Worm (Caenorhabditis elegans) whole organism, midembryonic: ENCODE measurements around the gene ced-6.

Experiments used
- T22C8.4 ChIP-seq: fragments of 200-800 bp; sonication (Bioruptor generic); IDR thresholded peaks from 2 replicates; pipeline ENCODE4 v1.3.6; 2022; ENCODE audit warnings: missing genetic modification characterization, missing compliant biosample characterization
- cog-1 ChIP-seq: sonication (generic microtip); optimal IDR thresholded peaks from 2 replicates; lab custom pipeline; 2016; ENCODE audit warnings: missing genetic modification characterization, missing compliant biosample characterization
- flt-1 ChIP-seq: fragments of 200-800 bp; sonication (Bioruptor generic); IDR thresholded peaks from 2 replicates; pipeline ENCODE4 v1.3.6; 2022; ENCODE audit warnings: missing genetic modification characterization, missing compliant biosample characterization
- klf-2 ChIP-seq: fragments of 200-800 bp; sonication (Bioruptor generic); conservative IDR thresholded peaks from 2 replicates; pipeline ENCODE4 v1.3.6; 2022; ENCODE audit warnings: missing genetic modification reagents, missing genetic modification characterization, missing compliant biosample characterization
- med-1 ChIP-seq: sonication (generic microtip); optimal IDR thresholded peaks from 2 replicates; lab custom pipeline; 2017; ENCODE audit warnings: missing genetic modification characterization, mild to moderate bottlenecking, missing compliant biosample characterization, antibody characterized with exemption, missing genetic modification reagents; ENCODE audit not compliant: insufficient read depth
- ref-1 ChIP-seq: fragments of 200-800 bp; sonication (Bioruptor generic); conservative IDR thresholded peaks from 2 replicates; pipeline ENCODE4 v1.3.6; 2022; ENCODE audit warnings: missing genetic modification reagents, missing genetic modification characterization, missing compliant biosample characterization
- tab-1 ChIP-seq: fragments of 200-800 bp; sonication (Bioruptor generic); IDR thresholded peaks from 2 replicates; pipeline ENCODE4 v1.3.6; 2022; ENCODE audit warnings: missing genetic modification characterization, missing compliant biosample characterization
- ztf-23 ChIP-seq: fragments of 200-800 bp; sonication (Bioruptor generic); IDR thresholded peaks from 2 replicates; pipeline ENCODE4 v1.3.6; 2022; ENCODE audit warnings: missing genetic modification reagents, missing genetic modification characterization, missing compliant biosample characterization
- ztf-29 ChIP-seq: fragments of 200-800 bp; sonication (Bioruptor generic); IDR thresholded peaks from 2 replicates; pipeline ENCODE4 v1.3.6; 2022; ENCODE audit warnings: missing genetic modification reagents, missing genetic modification characterization, missing compliant biosample characterization

Gene ced-6

DNA sequence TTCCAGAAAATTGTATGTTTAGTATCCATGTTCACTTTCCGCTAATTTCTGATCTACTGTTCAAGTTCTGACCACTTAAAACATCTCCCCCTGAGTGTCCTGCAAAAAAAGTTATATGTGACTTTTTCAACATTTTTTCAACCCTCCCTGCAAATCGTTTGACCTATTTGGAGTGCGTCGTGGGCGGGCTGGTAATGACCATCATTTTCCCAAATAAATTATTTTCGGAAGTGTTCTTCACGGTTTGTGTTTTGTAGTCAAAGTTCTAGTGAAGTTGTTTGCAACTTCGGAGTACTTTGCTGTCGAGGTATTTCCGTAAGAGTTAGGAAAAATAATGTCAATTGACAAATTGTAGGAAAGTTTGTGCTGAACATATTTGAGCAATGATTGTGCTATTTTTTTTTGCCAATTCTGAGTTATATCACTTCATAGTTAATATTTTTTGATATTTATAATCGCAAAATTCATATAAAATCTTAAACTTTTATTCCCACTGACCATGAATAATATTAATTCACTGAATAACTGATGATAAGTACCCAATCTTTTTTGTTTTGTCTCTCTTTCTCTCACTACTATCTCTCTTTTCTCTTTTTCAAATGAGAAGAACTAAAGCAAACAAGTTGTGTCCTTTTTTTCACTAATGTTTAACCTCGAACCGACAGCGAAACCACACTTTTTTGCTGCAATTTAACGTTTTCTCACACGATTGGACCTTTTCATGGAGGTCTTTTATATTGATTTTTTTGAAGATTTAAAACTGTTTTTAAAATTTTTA is 26.9 kb downstream of the ced-6 start:
- TF ChIP-seq med-1 (GFP tag; lab: Kevin White, UChicago) = no peak
- TF ChIP-seq T22C8.4 = no peak
- no peak for TF ChIP-seq ztf-29
- TF ChIP-seq tab-1 (GFP tag; lab: Robert Waterston, UW) = no peak

ce11 chrIII:5623418-5623817 is 27.8 kb downstream of the ced-6 start:
- no peak for TF ChIP-seq ref-1 (GFP tag; lab: Robert Waterston, UW)
- TF ChIP-seq med-1 (GFP tag; lab: Kevin White, UChicago) = no peak
- no peak for TF ChIP-seq T22C8.4
- no peak for TF ChIP-seq cog-1 (tag; lab: Kevin White, UChicago)
- TF ChIP-seq ztf-23 (GFP tag; lab: Robert Waterston, UW) = no peak
- no peak for TF ChIP-seq tab-1 (GFP tag; lab: Robert Waterston, UW)
- TF ChIP-seq flt-1 (GFP tag; lab: Robert Waterston, UW) = no peak
- TF ChIP-seq klf-2 (GFP tag; lab: Robert Waterston, UW) = no peak
- TF ChIP-seq ztf-29 = no peak

DNA sequence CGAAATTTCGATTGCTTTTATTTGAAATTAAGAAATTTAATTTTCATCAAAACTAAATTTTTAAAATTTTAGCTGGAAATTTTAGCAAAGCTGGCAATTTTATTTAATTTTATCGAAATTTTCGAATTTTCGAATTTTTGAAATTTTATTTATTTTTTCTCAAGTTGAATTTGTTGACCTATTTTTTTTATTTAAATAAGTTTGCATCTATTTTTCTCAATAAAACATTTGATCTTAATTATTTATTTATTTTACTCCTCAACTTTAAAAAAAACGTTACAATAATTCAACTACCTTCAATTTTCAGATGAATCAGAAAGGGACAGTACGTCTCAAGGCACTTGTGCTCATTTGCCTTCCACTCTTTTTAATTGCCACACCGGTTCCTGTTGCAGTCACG is 29.3 kb downstream of the ced-6 start, which contains the start of gene daf-4:
TSS of gene daf-4 (plus strand) at position 301 of the 400 bp plus-strand sequence.
- TF ChIP-seq T22C8.4 = no peak
- TF ChIP-seq flt-1 (GFP tag; lab: Robert Waterston, UW) = no peak
- no peak for TF ChIP-seq med-1 (GFP tag; lab: Kevin White, UChicago)
- TF ChIP-seq ztf-23 (GFP tag; lab: Robert Waterston, UW) = no peak
- TF ChIP-seq ref-1 (GFP tag; lab: Robert Waterston, UW) = no peak
- TF ChIP-seq ztf-29 = no peak

ce11 chrIII:5629225-5629624 is 33.7 kb downstream of the ced-6 start:
- TF ChIP-seq cog-1 (tag; lab: Kevin White, UChicago) = no peak
- TF ChIP-seq ref-1 (GFP tag; lab: Robert Waterston, UW) = no peak
- TF ChIP-seq klf-2 (GFP tag; lab: Robert Waterston, UW) = no peak
- TF ChIP-seq med-1 (GFP tag; lab: Kevin White, UChicago) = no peak
- no peak for TF ChIP-seq ztf-29
- TF ChIP-seq ztf-23 (GFP tag; lab: Robert Waterston, UW) = no peak
- no peak for TF ChIP-seq tab-1 (GFP tag; lab: Robert Waterston, UW)
- TF ChIP-seq T22C8.4 = no peak
- no peak for TF ChIP-seq flt-1 (GFP tag; lab: Robert Waterston, UW)

- TF ChIP-seq med-1 (GFP tag; lab: Kevin White, UChicago) (no peak), cog-1 (tag; lab: Kevin White, UChicago) (no peak), T22C8.4 (no peak), ztf-29 (no peak), ref-1 (GFP tag; lab: Robert Waterston, UW) (no peak), tab-1 (GFP tag; lab: Robert Waterston, UW) (no peak), klf-2 (GFP tag; lab: Robert Waterston, UW) (no peak), ztf-23 (GFP tag; lab: Robert Waterston, UW) (no peak), flt-1 (GFP tag; lab: Robert Waterston, UW) (no peak)
Measured at ce11 chrIII:5630350-5630749, 34.8 kb downstream of the ced-6 start.

DNA sequence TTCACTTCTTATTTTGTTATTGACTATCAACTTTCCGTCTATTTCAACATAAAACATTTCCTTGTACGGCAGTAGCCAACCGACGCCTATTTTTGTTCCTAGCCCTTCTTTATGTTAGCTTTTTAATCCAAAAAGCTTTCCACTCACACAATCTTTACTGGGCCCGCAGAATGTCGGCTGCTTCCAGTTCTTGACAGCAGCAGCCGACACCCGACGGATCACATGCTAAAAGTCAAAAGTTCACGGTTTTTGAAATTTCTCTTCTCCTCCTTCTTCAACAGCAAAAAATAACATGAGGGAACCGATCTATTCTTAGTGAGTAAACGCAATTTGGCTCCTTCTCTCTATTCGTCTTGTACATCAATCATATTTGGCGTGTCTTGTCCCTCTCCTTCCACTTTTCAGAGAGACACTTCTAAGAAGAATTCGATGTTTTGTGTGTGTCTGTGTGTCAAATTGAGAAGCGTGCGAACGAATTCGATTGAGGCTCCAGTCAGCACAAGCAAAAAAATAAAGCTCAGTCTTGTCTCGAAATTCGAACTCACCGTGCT is 36.9 kb downstream of the ced-6 start:
- TF ChIP-seq tab-1 (GFP tag; lab: Robert Waterston, UW) (no peak), T22C8.4 (no peak), klf-2 (GFP tag; lab: Robert Waterston, UW) (no peak), ref-1 (GFP tag; lab: Robert Waterston, UW) (no peak), flt-1 (GFP tag; lab: Robert Waterston, UW) (no peak), ztf-23 (GFP tag; lab: Robert Waterston, UW) (no peak), med-1 (GFP tag; lab: Kevin White, UChicago) (no peak), ztf-29 (no peak), cog-1 (tag; lab: Kevin White, UChicago) (no peak)

- TF ChIP-seq klf-2 (GFP tag; lab: Robert Waterston, UW) = no peak
- no peak for TF ChIP-seq ref-1 (GFP tag; lab: Robert Waterston, UW)
- TF ChIP-seq flt-1 (GFP tag; lab: Robert Waterston, UW) = no peak
Measured at ce11 chrIII:5634509-5634908, 38.9 kb downstream of the ced-6 start.

- TF ChIP-seq med-1 (GFP tag; lab: Kevin White, UChicago) (no peak), ztf-23 (GFP tag; lab: Robert Waterston, UW) (no peak), tab-1 (GFP tag; lab: Robert Waterston, UW) (no peak), ztf-29 (no peak)
Measured at ce11 chrIII:5635179-5635578, 39.6 kb downstream of the ced-6 start, which contains the start of gene ckk-1. ckk-1 (plus strand) TSS chrIII:5635479.

ce11 chrIII:5637297-5637876 is 41.8 kb downstream of the ced-6 start:
- 0 out of 2 replicates have a peak, but pooled peaks have one; percentile 14 for TF ChIP-seq T22C8.4
- TF ChIP-seq flt-1 (GFP tag; lab: Robert Waterston, UW) = peak; percentile 82
- peak; percentile 55; the same call in 1 of the 2 replicates for TF ChIP-seq ztf-23 (GFP tag; lab: Robert Waterston, UW)
- peak; percentile 48; the same call in 1 of the 2 replicates for TF ChIP-seq klf-2 (GFP tag; lab: Robert Waterston, UW)
- peak; percentile 75; the same call in 1 of the 2 replicates for TF ChIP-seq tab-1 (GFP tag; lab: Robert Waterston, UW)
